Worm (Caenorhabditis elegans) whole organism, L1 larva: Measurements from ENCODE around the gene mdt-15.
A peak's percentile ranks its signal among the peaks of the same experiment; 100 is the strongest.

Experiments
- C34B4.2 ChIP-seq: sonication (generic microtip); optimal IDR thresholded peaks from 2 replicates; lab custom pipeline; 2017; ENCODE audit warnings: mild to moderate bottlenecking, missing genetic modification characterization, missing compliant biosample characterization
- aha-1 ChIP-seq: fragments of 150-350 bp; optimal IDR thresholded peaks from 2 replicates; lab custom pipeline; 2014; ENCODE audit warnings: missing biosample characterization, missing genetic modification characterization
- ama-1 ChIP-seq: fragments of 150-350 bp; optimal IDR thresholded peaks from 2 replicates; lab custom pipeline; 2014
- blmp-1 ChIP-seq: fragments of 150-350 bp; optimal IDR thresholded peaks from 2 replicates; lab custom pipeline; 2014; ENCODE audit warnings: missing biosample characterization, missing genetic modification characterization
- ceh-63 ChIP-seq: fragments of 200-800 bp; sonication (Bioruptor generic); optimal IDR thresholded peaks from 2 replicates; lab custom pipeline; 2018; ENCODE audit warnings: mild to moderate bottlenecking, missing genetic modification characterization, missing compliant biosample characterization
- ceh-82 ChIP-seq, 3 experiments: fragments of 150-350 bp in 1 of 3; sonication (generic microtip) in 2 of 3; optimal IDR thresholded peaks; 2 replicates each; lab custom pipeline; 2014 to 2017; ENCODE audit warnings: missing biosample characterization in 3 of 3, missing genetic modification characterization in 3 of 3
- dpl-1 ChIP-seq, 3 experiments: fragments of 150-350 bp in 2 of 3; sonication (generic microtip) in 1 of 3; optimal IDR thresholded peaks; 2 replicates each; lab custom pipeline; 2014 to 2017; ENCODE audit warnings: missing biosample characterization in 3 of 3, missing genetic modification characterization in 3 of 3, missing genetic modification reagents in 3 of 3
- dsc-1 ChIP-seq: sonication (generic microtip); optimal IDR thresholded peaks from 2 replicates; lab custom pipeline; 2016; ENCODE audit warnings: mild to moderate bottlenecking, missing genetic modification characterization, missing compliant biosample characterization
- efl-1 ChIP-seq, 4 experiments: fragments of 150-350 bp; optimal IDR thresholded peaks in 3 of 4; peaks in 1 of 4; 1 replicate in 1 of 4; 2 replicates in 3 of 4; lab custom pipeline; 2014; ENCODE audit warnings: missing biosample characterization in 2 of 4, missing genetic modification characterization in 2 of 4, missing genetic modification reagents in 2 of 4
- egl-27 ChIP-seq, 2 experiments: fragments of 150-350 bp in 1 of 2; sonication (generic microtip); optimal IDR thresholded peaks; 3 replicates each; lab custom pipeline; 2017 to 2018; ENCODE audit warnings: missing biosample characterization in 2 of 2, missing genetic modification characterization in 2 of 2, missing genetic modification reagents in 2 of 2
- elt-2 ChIP-seq: sonication (generic microtip); optimal IDR thresholded peaks from 2 replicates; lab custom pipeline; 2016; ENCODE audit warnings: missing genetic modification characterization, mild to moderate bottlenecking, inconsistent platforms, missing compliant biosample characterization, missing genetic modification reagents
- elt-3 ChIP-seq, 6 experiments: fragments of 150-350 bp in 1 of 6; sonication (generic microtip); optimal IDR thresholded peaks; 2 replicates each; lab custom pipeline; 2017 to 2018; ENCODE audit warnings: missing biosample characterization in 6 of 6, missing genetic modification characterization in 6 of 6, inconsistent platforms in 1 of 6
- ets-5 ChIP-seq: fragments of 200-800 bp; sonication (Bioruptor generic); IDR thresholded peaks from 2 replicates; pipeline ENCODE4 v1.3.6; 2022; ENCODE audit warnings: missing genetic modification characterization, missing compliant biosample characterization
- fkh-8 ChIP-seq: sonication (generic microtip); optimal IDR thresholded peaks from 2 replicates; lab custom pipeline; 2016; ENCODE audit warnings: mild to moderate bottlenecking, missing genetic modification characterization, missing compliant biosample characterization
- fos-1 ChIP-seq: fragments of 150-350 bp; optimal IDR thresholded peaks from 2 replicates; lab custom pipeline; 2014; ENCODE audit warnings: missing biosample characterization, missing genetic modification characterization
- hlh-4 ChIP-seq: sonication (generic microtip); optimal IDR thresholded peaks from 2 replicates; lab custom pipeline; 2016; ENCODE audit warnings: mild to moderate bottlenecking, missing genetic modification characterization, missing compliant biosample characterization
- lin-13 ChIP-seq: fragments of 150-350 bp; optimal IDR thresholded peaks from 2 replicates; lab custom pipeline; 2014; ENCODE audit warnings: missing biosample characterization, missing genetic modification reagents, missing genetic modification characterization
- lin-15B ChIP-seq: fragments of 150-350 bp; sonication (generic microtip); optimal IDR thresholded peaks from 3 replicates; lab custom pipeline; 2014; ENCODE audit warnings: missing biosample characterization, missing genetic modification characterization
- lin-39 ChIP-seq: fragments of 150-350 bp; optimal IDR thresholded peaks from 2 replicates; lab custom pipeline; 2014; ENCODE audit warnings: missing biosample characterization, missing genetic modification reagents, missing genetic modification characterization
- lsy-2 ChIP-seq, 2 experiments: fragments of 150-350 bp; optimal IDR thresholded peaks; 2 replicates each; lab custom pipeline; 2014; ENCODE audit warnings: missing biosample characterization in 2 of 2, missing genetic modification characterization in 2 of 2
- mab-9 ChIP-seq: fragments of 200-800 bp; sonication (Bioruptor generic); IDR thresholded peaks from 2 replicates; pipeline ENCODE4 v1.3.6; 2022; ENCODE audit warnings: missing genetic modification reagents, missing genetic modification characterization, missing compliant biosample characterization
- mep-1 ChIP-seq: fragments of 150-350 bp; optimal IDR thresholded peaks from 2 replicates; lab custom pipeline; 2014; ENCODE audit warnings: missing biosample characterization, missing genetic modification characterization
- nhr-12 ChIP-seq: sonication (generic microtip); optimal IDR thresholded peaks from 2 replicates; lab custom pipeline; 2017; ENCODE audit warnings: missing biosample characterization, missing genetic modification characterization
- nhr-19 ChIP-seq: fragments of 200-800 bp; sonication (Bioruptor generic); conservative IDR thresholded peaks from 2 replicates; pipeline ENCODE4 v1.3.6; 2022; ENCODE audit warnings: missing genetic modification characterization, missing compliant biosample characterization
- nhr-28 ChIP-seq: fragments of 150-350 bp; optimal IDR thresholded peaks from 2 replicates; lab custom pipeline; 2014; ENCODE audit warnings: missing biosample characterization, missing genetic modification characterization
- nhr-47 ChIP-seq: sonication (generic microtip); optimal IDR thresholded peaks from 2 replicates; lab custom pipeline; 2016; ENCODE audit warnings: mild to moderate bottlenecking, missing genetic modification characterization, moderate library complexity, missing compliant biosample characterization
- nhr-71 ChIP-seq: sonication (generic microtip); optimal IDR thresholded peaks from 2 replicates; lab custom pipeline; 2016; ENCODE audit warnings: mild to moderate bottlenecking, missing genetic modification characterization, moderate library complexity, missing compliant biosample characterization
- nhr-84 ChIP-seq: sonication (generic microtip); optimal IDR thresholded peaks from 2 replicates; lab custom pipeline; 2017; ENCODE audit warnings: missing biosample characterization, missing genetic modification characterization
- nhr-85 ChIP-seq: sonication (generic microtip); peaks from one replicate; lab custom pipeline; 2016; ENCODE audit warnings: missing genetic modification characterization, inconsistent platforms, missing compliant biosample characterization
- nhr-90 ChIP-seq: sonication (generic microtip); optimal IDR thresholded peaks from 2 replicates; lab custom pipeline; 2016; ENCODE audit warnings: mild to moderate bottlenecking, missing genetic modification characterization, missing compliant biosample characterization; ENCODE audit not compliant: poor library complexity
- pax-3 ChIP-seq: fragments of 200-800 bp; sonication (Bioruptor generic); optimal IDR thresholded peaks from 2 replicates; lab custom pipeline; 2018; ENCODE audit warnings: mild to moderate bottlenecking, missing genetic modification characterization, moderate library complexity, missing compliant biosample characterization
- skn-1 ChIP-seq: fragments of 150-350 bp; optimal IDR thresholded peaks from 2 replicates; lab custom pipeline; 2014; ENCODE audit warnings: missing biosample characterization, missing genetic modification characterization
- sup-37 ChIP-seq: fragments of 200-800 bp; sonication (Bioruptor generic); optimal IDR thresholded peaks from 2 replicates; lab custom pipeline; 2018; ENCODE audit warnings: mild to moderate bottlenecking, missing genetic modification characterization, missing compliant biosample characterization
- tbx-2 ChIP-seq: sonication (generic microtip); optimal IDR thresholded peaks from 2 replicates; lab custom pipeline; 2016; ENCODE audit warnings: missing genetic modification characterization, missing compliant biosample characterization
- unc-30 ChIP-seq: sonication (generic microtip); optimal IDR thresholded peaks from 2 replicates; lab custom pipeline; 2017; ENCODE audit warnings: missing biosample characterization, missing genetic modification characterization
- unc-62 ChIP-seq: fragments of 150-350 bp; optimal IDR thresholded peaks from 2 replicates; lab custom pipeline; 2014; ENCODE audit warnings: missing biosample characterization, missing genetic modification reagents, missing genetic modification characterization
- xbp-1 ChIP-seq: sonication (generic microtip); optimal IDR thresholded peaks from 2 replicates; lab custom pipeline; 2016; ENCODE audit warnings: missing genetic modification characterization, missing compliant biosample characterization
- zip-4 ChIP-seq: fragments of 200-800 bp; sonication (Bioruptor generic); optimal IDR thresholded peaks from 2 replicates; lab custom pipeline; 2018; ENCODE audit warnings: mild to moderate bottlenecking, missing genetic modification characterization, moderate library complexity, missing compliant biosample characterization
- ztf-11 ChIP-seq, 2 experiments: sonication (generic microtip); optimal IDR thresholded peaks; 2 replicates each; lab custom pipeline; 2016 to 2017; ENCODE audit warnings: missing genetic modification characterization in 2 of 2, missing biosample characterization in 1 of 2, missing compliant biosample characterization in 1 of 2
- ztf-4 ChIP-seq: fragments of 150-350 bp; optimal IDR thresholded peaks from 2 replicates; lab custom pipeline; 2014; ENCODE audit warnings: missing biosample characterization, missing genetic modification characterization

The mdt-15 gene

DNA sequence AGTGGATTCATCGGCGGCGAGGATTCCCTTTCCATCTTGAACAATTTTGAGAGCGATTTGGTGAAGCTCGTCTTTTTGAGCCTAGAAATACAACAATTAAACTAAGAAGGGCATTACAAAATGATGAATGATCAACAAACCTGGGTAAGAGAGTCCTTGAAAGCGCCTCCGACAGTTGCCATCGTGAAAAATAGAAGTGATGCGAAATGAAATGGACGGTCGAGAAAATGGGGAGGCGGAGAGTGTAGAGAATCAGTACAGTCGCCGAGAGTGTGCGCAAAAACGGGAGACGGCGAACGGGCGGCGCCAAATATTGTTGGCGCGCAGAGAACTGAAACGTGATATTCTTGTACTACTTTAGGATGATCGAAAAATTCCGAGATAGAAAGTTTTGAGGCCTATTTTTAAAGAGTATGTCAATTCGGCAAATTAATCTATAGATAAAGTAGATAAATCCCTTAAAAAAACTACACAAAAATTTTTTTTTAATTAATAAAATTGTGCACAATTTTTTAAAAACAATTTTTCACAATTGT is 42.7 kb upstream of the mdt-15 start, which contains the start of gene aldo-2 (continued):
- TF ChIP-seq lsy-2 (tag; optimal IDR thresholded peaks at IDR 0.05; lab: Kevin White, UChicago), result peak in 1 of 2 experiments; percentile 36
- TF ChIP-seq, all 84 proteins: peak for 20

DNA sequence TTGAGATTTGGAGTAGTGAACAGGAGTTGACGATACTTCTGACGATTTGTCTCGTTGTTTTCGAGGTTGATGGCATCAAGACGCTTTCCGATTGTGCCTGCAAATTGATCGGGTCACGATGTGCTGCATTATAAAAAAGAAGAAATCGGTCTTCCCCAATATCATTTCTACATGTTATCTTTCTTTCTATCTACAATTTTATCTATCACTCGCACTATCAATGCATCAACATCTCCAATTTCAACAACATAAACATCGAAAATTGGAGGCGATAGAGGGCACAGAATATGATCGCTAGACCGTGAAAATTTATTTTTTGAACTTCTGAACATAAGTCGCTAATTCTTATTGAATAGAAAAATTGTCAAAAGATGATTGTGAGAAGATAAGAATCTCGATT is 42.2 kb upstream of the mdt-15 start:
- no peak for TF ChIP-seq nhr-28 (tag; lab: Kevin White, UChicago)
- no peak for TF ChIP-seq nhr-90 (tag; lab: Kevin White, UChicago)
- TF ChIP-seq efl-1 (optimal IDR thresholded peaks at IDR 0.05; lab: Kevin White, UChicago), result no peak
- peak in 1 of 2 experiments; percentile 32 for TF ChIP-seq efl-1 (GFP tag; optimal IDR thresholded peaks at IDR 0.05 in 1 of 2; lab: Kevin White, UChicago)
- no peak for TF ChIP-seq lin-39 (tag; lab: Kevin White, UChicago)
- no peak for TF ChIP-seq sup-37 (GFP tag; lab: Kevin White, UChicago)
- peak; percentile 42 for TF ChIP-seq elt-2 (tag; lab: Kevin White, UChicago)
- no peak for TF ChIP-seq fkh-8 (tag; lab: Kevin White, UChicago)
- no peak for TF ChIP-seq ama-1 (lab: Kevin White, UChicago)
- TF ChIP-seq nhr-12 (tag; lab: Kevin White, UChicago), result no peak
- TF ChIP-seq nhr-71, result no peak
- TF ChIP-seq pax-3 (tag; lab: Kevin White, UChicago), result no peak

DNA sequence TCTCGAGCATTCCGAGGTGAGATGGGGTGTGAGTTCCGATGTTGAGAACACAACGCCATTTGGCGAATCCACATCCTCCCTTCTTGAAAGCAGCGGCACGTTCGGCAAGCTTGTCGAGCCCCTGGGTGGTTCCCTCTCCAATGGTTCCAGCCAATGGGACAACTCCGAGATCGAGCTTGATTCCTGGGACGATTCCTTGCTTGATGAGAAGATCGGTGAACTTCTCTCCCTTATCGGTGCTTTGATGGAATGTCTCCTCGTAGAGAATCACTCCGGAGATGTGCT is 41.8 kb upstream of the mdt-15 start:
- TF ChIP-seq nhr-85 (tag; lab: Kevin White, UChicago) (peak; percentile 36), ztf-11 (tag; optimal IDR thresholded peaks at IDR 0.05; lab: Kevin White, UChicago) (no peak), hlh-4 (no peak)

DNA sequence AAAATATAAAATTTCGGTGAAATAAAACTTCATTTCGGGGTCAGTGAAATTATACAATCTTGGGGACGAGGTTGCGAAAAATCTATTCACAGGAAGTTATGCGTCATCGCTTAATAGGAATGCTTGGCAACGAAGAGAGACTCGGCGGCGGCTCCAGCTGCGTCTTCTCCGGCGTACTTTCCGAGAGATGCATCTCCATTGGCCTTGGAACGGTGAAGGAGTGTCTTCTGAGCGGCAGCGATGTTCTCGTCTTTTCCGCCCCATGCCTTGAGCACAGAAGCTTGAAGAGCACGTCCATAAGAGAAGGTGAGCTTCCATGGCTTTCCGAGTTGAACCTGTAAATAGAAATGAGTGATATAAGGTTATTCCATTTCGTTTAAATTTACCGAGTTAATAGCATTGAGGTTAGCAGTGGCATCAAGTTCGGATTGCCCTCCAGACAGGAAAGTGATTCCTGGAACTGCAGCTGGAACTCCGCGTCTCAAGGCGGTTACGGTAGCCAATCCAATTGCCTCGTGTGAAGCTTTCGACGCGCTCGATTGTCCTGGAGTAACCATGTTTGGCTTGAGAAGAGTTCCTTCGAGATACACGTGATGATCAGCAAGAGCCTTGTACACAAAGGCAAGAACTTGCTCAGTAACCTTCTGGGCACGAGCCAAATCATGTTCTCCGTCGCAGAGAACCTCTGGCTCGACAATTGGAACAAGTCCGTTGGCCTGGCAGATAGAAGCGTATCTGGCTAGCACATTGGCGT is 41.3 kb upstream of the mdt-15 start:
- TF ChIP-seq sup-37 (GFP tag; lab: Kevin White, UChicago), result no peak
- TF ChIP-seq dsc-1 (tag; lab: Kevin White, UChicago), result peak; percentile 19
- no peak for TF ChIP-seq nhr-19
- no peak for TF ChIP-seq efl-1 (optimal IDR thresholded peaks at IDR 0.05; lab: Kevin White, UChicago)
- peak in 1 of 2 experiments; percentile 77 for TF ChIP-seq efl-1 (GFP tag; optimal IDR thresholded peaks at IDR 0.05 in 1 of 2; lab: Kevin White, UChicago)
- no peak for TF ChIP-seq C34B4.2 (tag; lab: Kevin White, UChicago)
- TF ChIP-seq xbp-1 (tag; lab: Kevin White, UChicago), result no peak
- TF ChIP-seq elt-3 (tag; optimal IDR thresholded peaks at IDR 0.05; lab: Kevin White, UChicago), result no peak
- TF ChIP-seq mep-1 (tag; lab: Kevin White, UChicago), result no peak
- TF ChIP-seq skn-1 (tag; lab: Kevin White, UChicago), result no peak
- no peak for TF ChIP-seq blmp-1 (tag; lab: Kevin White, UChicago)
- TF ChIP-seq lsy-2 (tag; optimal IDR thresholded peaks at IDR 0.05; lab: Kevin White, UChicago), result no peak
- no peak for TF ChIP-seq ztf-4 (tag; lab: Kevin White, UChicago)
- no peak for TF ChIP-seq lin-13 (GFP tag; lab: Kevin White, UChicago)
- TF ChIP-seq ceh-82 (tag; optimal IDR thresholded peaks at IDR 0.05; lab: Kevin White, UChicago), result no peak
- TF ChIP-seq ztf-11 (tag; optimal IDR thresholded peaks at IDR 0.05; lab: Kevin White, UChicago), result no peak
- no peak for TF ChIP-seq nhr-84 (tag; lab: Kevin White, UChicago)
- TF ChIP-seq, all 84 proteins: peak for 2

DNA sequence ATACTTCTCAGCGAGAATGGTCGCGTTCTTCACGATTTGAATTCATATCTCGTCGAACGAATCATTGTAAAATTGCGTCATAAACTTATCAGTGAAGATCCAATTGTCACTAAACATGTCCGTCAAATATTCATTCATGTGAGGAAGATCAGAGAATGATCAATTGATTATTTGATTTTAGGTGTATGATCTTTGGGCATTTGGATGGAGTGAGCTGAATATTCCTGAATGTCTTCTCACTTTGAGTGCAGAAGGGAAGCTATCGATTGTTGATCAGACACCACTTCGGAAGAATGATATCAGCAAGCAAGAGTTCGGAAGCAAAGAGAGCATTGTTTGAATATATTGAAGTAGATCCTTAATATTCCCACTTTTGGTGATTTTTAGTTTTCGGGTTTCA is 40.7 kb upstream of the mdt-15 start:
- TF ChIP-seq ets-5 (no peak), aha-1 (no peak), unc-30 (no peak), elt-3 (tag; optimal IDR thresholded peaks at IDR 0.05; lab: Kevin White, UChicago) (peak in 4 of 6 experiments; percentile 7 to 51 (median 35)), tbx-2 (no peak), fos-1 (tag; lab: Kevin White, UChicago) (no peak), mab-9 (GFP tag; lab: Robert Waterston, UW) (no peak), ceh-63 (GFP tag; lab: Kevin White, UChicago) (no peak), nhr-47 (tag; lab: Kevin White, UChicago) (peak; percentile 47), ztf-11 (tag; optimal IDR thresholded peaks at IDR 0.05; lab: Kevin White, UChicago) (no peak), lin-13 (GFP tag; lab: Kevin White, UChicago) (peak; percentile 46), nhr-71 (peak; percentile 83), efl-1 (optimal IDR thresholded peaks at IDR 0.05; lab: Kevin White, UChicago) (peak in 1 of 2 experiments; percentile 14), efl-1 (GFP tag; optimal IDR thresholded peaks at IDR 0.05 in 1 of 2; lab: Kevin White, UChicago) (peak in 1 of 2 experiments; percentile 60), dpl-1 (GFP tag; optimal IDR thresholded peaks at IDR 0.05; lab: Kevin White, UChicago) (peak in 1 of 3 experiments; percentile 31), fkh-8 (tag; lab: Kevin White, UChicago) (no peak), lin-15B (no peak), zip-4 (GFP tag; lab: Kevin White, UChicago) (no peak), unc-62 (GFP tag; lab: Kevin White, UChicago) (no peak), nhr-85 (tag; lab: Kevin White, UChicago) (peak; percentile 86), pax-3 (tag; lab: Kevin White, UChicago) (no peak), hlh-4 (no peak), egl-27 (tag; optimal IDR thresholded peaks at IDR 0.05; lab: Kevin White, UChicago) (no peak), nhr-19 (peak; percentile 58)
